Worm (Caenorhabditis elegans) whole organism, L4/young adult: ENCODE measurements around the gene C47D12.5.
A peak's percentile ranks its signal among the peaks of the same experiment; 100 is the strongest.

Experiments used
- W03F9.2 ChIP-seq: fragments of 150-350 bp; optimal IDR thresholded peaks from 2 replicates; lab custom pipeline; 2014; ENCODE audit warnings: missing biosample characterization, missing genetic modification characterization
- dao-5 ChIP-seq: sonication (generic microtip); optimal IDR thresholded peaks from 2 replicates; lab custom pipeline; 2016; ENCODE audit warnings: missing genotype, missing genetic modification characterization, moderate library complexity, missing compliant biosample characterization
- him-1 ChIP-seq: sonication (generic microtip); optimal IDR thresholded peaks from 2 replicates; lab custom pipeline; 2016; ENCODE audit warnings: missing genotype, missing genetic modification reagents, missing genetic modification characterization, missing compliant biosample characterization

C47D12.5 gene

ce11 chrII:11642736-11643135, 42.3 kb downstream of the C47D12.5 start:
- no peak for TF ChIP-seq him-1 (tag; lab: Kevin White, UChicago)
- no peak for TF ChIP-seq W03F9.2 (tag; lab: Kevin White, UChicago)
- no peak for TF ChIP-seq dao-5 (tag; lab: Kevin White, UChicago)

- TF ChIP-seq him-1 (tag; lab: Kevin White, UChicago), result no peak
- no peak for TF ChIP-seq W03F9.2 (tag; lab: Kevin White, UChicago)
- TF ChIP-seq dao-5 (tag; lab: Kevin White, UChicago), result no peak
Measured at ce11 chrII:11642025-11642424, 43.1 kb downstream of the C47D12.5 start.

- TF ChIP-seq him-1 (tag; lab: Kevin White, UChicago) (no peak), W03F9.2 (tag; lab: Kevin White, UChicago) (no peak), dao-5 (tag; lab: Kevin White, UChicago) (no peak)
Measured at ce11 chrII:11637817-11638216, 47.3 kb downstream of the C47D12.5 start.

ce11 chrII:11637189-11637754, 47.8 kb downstream of the C47D12.5 start:
- TF ChIP-seq him-1 (tag; lab: Kevin White, UChicago) (no peak), W03F9.2 (tag; lab: Kevin White, UChicago) (no peak), dao-5 (tag; lab: Kevin White, UChicago) (no peak)

ce11 chrII:11636617-11637016, 48.5 kb downstream of the C47D12.5 start:
- TF ChIP-seq him-1 (tag; lab: Kevin White, UChicago) (no peak), dao-5 (tag; lab: Kevin White, UChicago) (no peak), W03F9.2 (tag; lab: Kevin White, UChicago) (no peak)

ce11 chrII:11635745-11636161, 49.3 kb downstream of the C47D12.5 start:
- TF ChIP-seq dao-5 (tag; lab: Kevin White, UChicago) (no peak), him-1 (tag; lab: Kevin White, UChicago) (peak; percentile 40), W03F9.2 (tag; lab: Kevin White, UChicago) (peak; percentile 45)

ce11 chrII:11634681-11635527, 50.2 kb downstream of the C47D12.5 start:
- TF ChIP-seq him-1 (tag; lab: Kevin White, UChicago) (peak; percentile 38), dao-5 (tag; lab: Kevin White, UChicago) (peak; percentile 59), W03F9.2 (tag; lab: Kevin White, UChicago) (peak; percentile 22)

- peak; percentile 74 for TF ChIP-seq him-1 (tag; lab: Kevin White, UChicago)
- TF ChIP-seq dao-5 (tag; lab: Kevin White, UChicago), result no peak
- TF ChIP-seq W03F9.2 (tag; lab: Kevin White, UChicago), result no peak
Measured at ce11 chrII:11634057-11634676, 50.9 kb downstream of the C47D12.5 start.

ce11 chrII:11633509-11633908, 51.6 kb downstream of the C47D12.5 start, which contains the start of gene din-1:
Gene din-1 (minus strand): TSS chrII:11633609.
- no peak for TF ChIP-seq him-1 (tag; lab: Kevin White, UChicago)
- TF ChIP-seq dao-5 (tag; lab: Kevin White, UChicago), result no peak
- TF ChIP-seq W03F9.2 (tag; lab: Kevin White, UChicago), result no peak
